Fruit fly (Drosophila melanogaster) whole organism, wandering third instar larva: ENCODE results near the gene GV1.
A peak's percentile ranks its signal among the peaks of the same experiment; 100 is the strongest.

ENCODE experiments used
- Abd-B ChIP-seq: fragments of >200 bp; optimal IDR thresholded peaks from 2 replicates; lab custom pipeline; 2017; ENCODE audit warnings: missing biosample characterization, missing genetic modification characterization
- CG32264 ChIP-seq: fragments of 200-800 bp; sonication (Bioruptor generic); optimal IDR thresholded peaks from 2 replicates; lab custom pipeline; 2016; ENCODE audit warnings: missing biosample characterization, missing genetic modification characterization
- CG9705 ChIP-seq: fragments of 200-800 bp; sonication (Bioruptor generic); optimal IDR thresholded peaks from 2 replicates; lab custom pipeline; 2018; ENCODE audit warnings: missing biosample characterization, mild to moderate bottlenecking, missing genetic modification characterization
- CrebA ChIP-seq: fragments of 200-800 bp; sonication (Bioruptor generic); optimal IDR thresholded peaks from 2 replicates; lab custom pipeline; 2016; ENCODE audit warnings: missing biosample characterization, mild to moderate bottlenecking, missing genetic modification characterization, borderline replicate concordance
- Dfd ChIP-seq: fragments of >200 bp; optimal IDR thresholded peaks from 2 replicates; lab custom pipeline; 2017; ENCODE audit warnings: missing biosample characterization, missing genetic modification characterization
- Dif ChIP-seq: fragments of 200-275, 200-300 bp; sonication (Bioruptor generic); optimal IDR thresholded peaks from 2 replicates; lab custom pipeline; 2018; ENCODE audit warnings: missing biosample characterization, missing genetic modification characterization; ENCODE audit not compliant: partially characterized antibody
- GATAd ChIP-seq: sonication (Bioruptor generic); optimal IDR thresholded peaks from 2 replicates; lab custom pipeline; 2016; ENCODE audit warnings: missing biosample characterization, missing genetic modification characterization
- HLH106 ChIP-seq: fragments of 200-800 bp; optimal IDR thresholded peaks from 3 replicates; lab custom pipeline; 2019; ENCODE audit warnings: missing biosample characterization, mild to moderate bottlenecking, missing genetic modification characterization, moderate library complexity
- Hnf4 ChIP-seq: fragments of 200-800 bp; sonication (Bioruptor generic); optimal IDR thresholded peaks from 2 replicates; lab custom pipeline; 2016; ENCODE audit warnings: missing biosample characterization, mild to moderate bottlenecking, missing genetic modification characterization
- Hr78 ChIP-seq: fragments of >200 bp; optimal IDR thresholded peaks from 2 replicates; lab custom pipeline; 2017; ENCODE audit warnings: missing biosample characterization, missing genetic modification characterization
- Hr83 ChIP-seq: fragments of 200-300 bp; sonication (Bioruptor generic); optimal IDR thresholded peaks from 2 replicates; lab custom pipeline; 2016; ENCODE audit warnings: missing biosample characterization, mild to moderate bottlenecking, missing genetic modification characterization, moderate library complexity; ENCODE audit not compliant: poor library complexity, severe bottlenecking
- Mio ChIP-seq: sonication (Bioruptor generic); optimal IDR thresholded peaks from 2 replicates; lab custom pipeline; 2016; ENCODE audit warnings: missing biosample characterization, missing genetic modification characterization
- Myc ChIP-seq: fragments of >200 bp; optimal IDR thresholded peaks from 2 replicates; lab custom pipeline; 2017
- OdsH ChIP-seq: fragments of 200-800 bp; sonication (Bioruptor generic); optimal IDR thresholded peaks from 2 replicates; lab custom pipeline; 2016; ENCODE audit warnings: missing biosample characterization, mild to moderate bottlenecking, missing genetic modification characterization
- Rel ChIP-seq, 2 experiments: fragments of 200-800 bp; sonication (Bioruptor generic) in 1 of 2; optimal IDR thresholded peaks; 2 replicates in 1 of 2; 3 replicates in 1 of 2; lab custom pipeline; 2016 to 2019; ENCODE audit warnings: mild to moderate bottlenecking in 2 of 2, missing biosample characterization in 2 of 2, missing genetic modification characterization in 2 of 2, moderate library complexity in 1 of 2
- Sp1 ChIP-seq: fragments of 200-800 bp; sonication (Bioruptor generic); optimal IDR thresholded peaks from 3 replicates; lab custom pipeline; 2019; ENCODE audit warnings: missing biosample characterization, mild to moderate bottlenecking, missing genetic modification characterization, moderate library complexity
- Vsx2 ChIP-seq: fragments of 200-300, 225-300 bp; sonication (Bioruptor generic); optimal IDR thresholded peaks from 2 replicates; lab custom pipeline; 2018; ENCODE audit warnings: missing biosample characterization, missing genetic modification characterization; ENCODE audit not compliant: partially characterized antibody
- br ChIP-seq: fragments of 200-800 bp; sonication (Bioruptor generic); optimal IDR thresholded peaks from 2 replicates; lab custom pipeline; 2016; ENCODE audit warnings: missing biosample characterization, missing genetic modification characterization
- brk ChIP-seq: fragments of 200-800 bp; sonication (Bioruptor generic); optimal IDR thresholded peaks from 2 replicates; lab custom pipeline; 2016; ENCODE audit warnings: missing biosample characterization, mild to moderate bottlenecking, missing genetic modification characterization
- dl ChIP-seq, 2 experiments: fragments of 175-275, 200-275 bp in 1 of 2; fragments of 200-275 bp in 1 of 2; sonication (Bioruptor generic); optimal IDR thresholded peaks; lab custom pipeline; 2018; ENCODE audit warnings: mild to moderate bottlenecking in 2 of 2, missing biosample characterization in 2 of 2, missing genetic modification characterization in 2 of 2, moderate library complexity in 2 of 2; ENCODE audit not compliant: partially characterized antibody in 2 of 2, insufficient read depth in 1 of 2
- dmrt93B ChIP-seq: fragments of 200-800 bp; sonication (Bioruptor generic); optimal IDR thresholded peaks from 2 replicates; lab custom pipeline; 2018; ENCODE audit warnings: missing biosample characterization, mild to moderate bottlenecking, missing genetic modification characterization
- dsf ChIP-seq: sonication (Bioruptor generic); optimal IDR thresholded peaks from 2 replicates; lab custom pipeline; 2016; ENCODE audit warnings: missing biosample characterization, missing genetic modification characterization, borderline replicate concordance
- ey ChIP-seq: fragments of 200-800 bp; sonication (Bioruptor generic); optimal IDR thresholded peaks from 2 replicates; lab custom pipeline; 2016; ENCODE audit warnings: missing biosample characterization, missing genetic modification characterization
- foxo ChIP-seq, 2 experiments: fragments of 200-800 bp; sonication (Bioruptor generic); optimal IDR thresholded peaks; 2 replicates in 1 of 2; 3 replicates in 1 of 2; lab custom pipeline; 2016 to 2017; ENCODE audit warnings: missing biosample characterization in 2 of 2, missing genetic modification characterization in 2 of 2
- fru ChIP-seq: fragments of 200-800 bp; sonication (Bioruptor generic); optimal IDR thresholded peaks from 3 replicates; lab custom pipeline; 2016; ENCODE audit warnings: missing biosample characterization, mild to moderate bottlenecking, missing genetic modification characterization
- h ChIP-seq: fragments of 200-800 bp; sonication (Bioruptor generic); optimal IDR thresholded peaks from 3 replicates; lab custom pipeline; 2016; ENCODE audit warnings: missing biosample characterization, mild to moderate bottlenecking, missing genetic modification characterization
- jim ChIP-seq: fragments of 175-275, 200-325 bp; sonication (Bioruptor generic); optimal IDR thresholded peaks from 2 replicates; lab custom pipeline; 2016; ENCODE audit warnings: missing biosample characterization, mild to moderate bottlenecking, missing genetic modification characterization
- lola ChIP-seq: fragments of >200 bp; optimal IDR thresholded peaks from 2 replicates; lab custom pipeline; 2017; ENCODE audit warnings: missing biosample characterization, missing genetic modification characterization
- pan ChIP-seq: fragments of >200 bp; optimal IDR thresholded peaks from 2 replicates; lab custom pipeline; 2017
- psq ChIP-seq: fragments of 200-800 bp; sonication (Bioruptor generic); optimal IDR thresholded peaks from 3 replicates; lab custom pipeline; 2017; ENCODE audit warnings: missing biosample characterization, mild to moderate bottlenecking, missing genetic modification characterization, moderate library complexity
- rgr ChIP-seq: fragments of 200-800 bp; sonication (Bioruptor generic); optimal IDR thresholded peaks from 3 replicates; lab custom pipeline; 2016; ENCODE audit warnings: missing biosample characterization, mild to moderate bottlenecking, missing genetic modification characterization
- sage ChIP-seq: fragments of 200-800 bp; sonication (Bioruptor generic); optimal IDR thresholded peaks from 2 replicates; lab custom pipeline; 2016; ENCODE audit warnings: missing biosample characterization, mild to moderate bottlenecking, missing genetic modification characterization
- sv ChIP-seq: fragments of 200-800 bp; sonication (Bioruptor generic); optimal IDR thresholded peaks from 3 replicates; lab custom pipeline; 2016; ENCODE audit warnings: missing biosample characterization, missing genetic modification characterization
- tai ChIP-seq: sonication (Bioruptor generic); optimal IDR thresholded peaks from 2 replicates; lab custom pipeline; 2016; ENCODE audit warnings: missing biosample characterization, missing genetic modification characterization
- usp ChIP-seq: fragments of >200 bp; optimal IDR thresholded peaks from 2 replicates; lab custom pipeline; 2017; ENCODE audit warnings: missing biosample characterization, missing genetic modification characterization
- woc ChIP-seq: sonication (Bioruptor generic); optimal IDR thresholded peaks from 2 replicates; lab custom pipeline; 2016; ENCODE audit warnings: missing biosample characterization, mild to moderate bottlenecking, missing genetic modification characterization

Gene GV1

DNA sequence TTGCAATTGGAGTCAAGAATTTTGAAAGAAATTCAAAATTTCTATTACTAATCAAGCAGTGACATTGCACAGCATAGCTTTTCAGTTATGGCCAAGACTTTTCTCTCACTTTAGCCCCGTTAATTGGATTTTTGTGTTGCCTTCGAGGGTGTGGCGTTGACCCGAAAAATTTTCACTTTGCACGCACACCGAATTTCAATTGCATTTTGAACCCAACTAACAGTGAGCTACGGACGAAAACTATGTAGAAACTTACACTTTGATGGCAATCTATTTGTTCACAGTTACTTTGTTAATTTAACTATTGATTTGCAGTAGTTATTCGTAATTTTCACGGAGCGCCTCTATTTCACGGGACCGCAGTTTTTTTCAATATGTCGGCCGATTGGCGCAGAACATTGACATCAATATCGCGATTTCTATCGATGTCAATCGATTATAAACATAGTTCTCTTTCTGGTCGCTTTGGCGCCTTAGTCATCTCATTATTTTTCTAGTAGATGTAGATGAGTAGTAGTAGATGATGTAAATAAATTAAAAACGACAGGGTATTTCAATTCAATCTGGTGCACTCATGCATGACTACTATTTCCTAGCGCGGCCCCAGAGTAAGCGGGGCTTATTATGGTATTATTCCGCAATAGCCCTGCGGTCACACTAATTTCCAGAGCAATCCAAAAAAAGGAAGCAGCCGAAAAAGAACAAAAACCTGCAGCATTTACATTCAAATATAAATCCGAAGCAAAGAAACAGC, 15.3 kb upstream of the GV1 start, which contains the start of the genes alpha-Spec, dlt and Cdc37:
TSS of gene alpha-Spec (minus strand) at position 386 of the 754 bp plus-strand sequence.
TSS of gene dlt (minus strand) at position 386 of the 754 bp plus-strand sequence.
TSS of gene Cdc37 (plus strand) at position 450 of the 754 bp plus-strand sequence.
- TF ChIP-seq Rel (GFP tag; optimal IDR thresholded peaks at IDR 0.05; lab: Kevin White, UChicago) (no peak), Rel (tag; optimal IDR thresholded peaks at IDR 0.05; lab: Kevin White, UChicago) (peak; percentile 53), tai (GFP tag; lab: Kevin White, UChicago) (no peak), psq (GFP tag; lab: Kevin White, UChicago) (peak; percentile 2), Sp1 (GFP tag; lab: Kevin White, UChicago) (peak; percentile 21), rgr (GFP tag; lab: Kevin White, UChicago) (peak; percentile 20), OdsH (GFP tag; lab: Kevin White, UChicago) (peak; percentile 31), HLH106 (peak; percentile 44), CG9705 (GFP tag; lab: Kevin White, UChicago) (peak; percentile 44), pan (lab: Kevin White, UChicago) (no peak), h (no peak), br (GFP tag; lab: Kevin White, UChicago) (peak; percentile 35)
- TF ChIP-seq, all 38 proteins: peak for 8

DNA sequence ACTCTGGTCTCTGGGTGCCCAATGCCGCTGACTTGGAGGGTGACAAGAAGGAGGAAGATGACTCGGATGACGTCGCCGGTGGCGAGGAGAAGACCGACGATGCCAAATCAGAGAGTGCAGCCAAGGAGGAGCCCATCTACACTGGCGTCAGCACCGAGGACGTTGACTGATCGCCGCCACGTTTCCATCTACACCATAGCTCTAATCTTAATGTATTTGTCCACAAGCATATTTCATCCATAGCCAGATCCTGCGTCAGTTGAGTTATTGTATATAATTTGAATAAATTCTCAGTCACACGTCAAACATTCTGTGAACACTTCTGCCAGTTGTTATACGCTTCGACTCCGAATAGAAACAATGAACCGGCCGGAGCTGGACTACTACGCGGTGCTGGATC, 13.4 kb upstream of the GV1 start, which contains the start of gene CG12020:
TSS of gene CG12020 (plus strand) at position 301 of the 400 bp plus-strand sequence.
- TF ChIP-seq Dfd (no peak), Myc (lab: Kevin White, UChicago) (no peak), Dif (GFP tag; lab: Kevin White, UChicago) (no peak), dsf (GFP tag; lab: Kevin White, UChicago) (no peak), foxo (GFP tag; optimal IDR thresholded peaks at IDR 0.05; lab: Kevin White, UChicago) (no peak)

DNA sequence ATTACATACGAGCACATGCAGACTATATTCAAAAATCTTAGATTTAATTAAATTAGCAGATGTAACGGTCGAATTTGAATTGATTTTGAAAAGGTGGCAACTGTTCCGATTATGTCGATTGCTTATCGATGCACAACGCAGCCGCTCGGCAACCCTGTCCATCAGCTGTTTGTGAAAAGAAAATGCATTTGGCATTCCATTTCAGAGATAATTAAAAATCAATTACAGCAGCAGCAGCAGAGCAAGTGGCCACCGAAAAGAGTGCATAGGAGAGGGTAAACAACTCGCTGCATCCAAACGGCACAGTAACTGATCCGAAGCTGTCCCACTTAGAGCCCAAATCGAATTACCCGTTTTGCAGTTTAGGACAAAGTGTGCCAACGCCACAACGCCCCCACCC, 11.7 kb upstream of the GV1 start, which contains the start of gene Patj:
TSS of gene Patj (plus strand) at position 155 of the 400 bp plus-strand sequence.
- TF ChIP-seq jim (GFP tag; lab: Kevin White, UChicago) = no peak
- TF ChIP-seq HLH106 = no peak
- TF ChIP-seq, all 38 proteins: peak for 0

DNA sequence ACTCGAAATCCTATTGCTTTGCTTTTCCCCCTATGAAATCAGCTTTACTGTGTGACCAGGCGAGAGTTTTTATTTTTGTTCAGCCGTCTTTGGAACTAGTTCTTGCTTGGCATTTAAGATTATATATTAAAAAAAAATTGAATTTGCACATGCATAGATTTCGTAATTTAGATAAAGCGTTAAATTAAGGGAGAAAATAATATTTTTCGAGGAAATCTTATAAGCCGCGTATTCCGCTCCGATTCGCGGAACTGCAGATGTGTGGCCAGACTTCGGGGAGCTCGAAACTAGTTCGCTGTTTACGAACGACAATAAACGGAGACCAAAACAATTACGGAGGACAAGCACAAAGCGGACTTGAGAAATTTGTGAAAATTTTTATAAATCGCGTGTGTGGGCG, 7.6 kb upstream of the GV1 start, which contains the start of the genes JTBR and CG42676:
TSS of gene JTBR (minus strand) at position 55 of the 400 bp plus-strand sequence.
TSS of gene CG42676 (plus strand) at position 306 of the 400 bp plus-strand sequence.
- TF ChIP-seq HLH106 = peak; percentile 6
- TF ChIP-seq Rel (GFP tag; optimal IDR thresholded peaks at IDR 0.05; lab: Kevin White, UChicago) = no peak
- TF ChIP-seq Rel (tag; optimal IDR thresholded peaks at IDR 0.05; lab: Kevin White, UChicago) = peak; percentile 64
- TF ChIP-seq h = no peak
- TF ChIP-seq tai (GFP tag; lab: Kevin White, UChicago) = no peak
- peak; percentile 99 for TF ChIP-seq psq (GFP tag; lab: Kevin White, UChicago)

DNA sequence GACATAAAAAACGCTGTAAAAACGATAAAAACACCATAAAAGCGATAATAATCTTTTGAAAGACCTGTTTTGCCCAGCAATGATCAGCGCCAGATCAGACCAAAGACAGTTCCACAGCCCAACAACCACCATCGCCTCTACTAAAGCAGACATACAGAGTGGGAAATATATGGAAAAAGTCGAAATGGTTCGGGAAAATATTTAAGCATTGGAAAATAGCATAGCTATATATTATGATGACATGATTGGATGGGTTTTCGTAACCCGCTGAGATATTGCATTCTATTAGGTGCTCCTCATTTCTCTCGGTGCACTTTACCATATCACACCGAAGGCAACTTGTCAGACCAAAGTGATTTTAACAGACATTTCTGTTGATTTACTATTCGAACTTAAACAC, 1.8 kb upstream of the GV1 start:
- TF ChIP-seq sage (GFP tag; lab: Kevin White, UChicago) (no peak), lola (GFP tag; lab: Kevin White, UChicago) (no peak), brk (GFP tag; lab: Kevin White, UChicago) (no peak), CrebA (GFP tag; lab: Kevin White, UChicago) (no peak), Hr83 (GFP tag; lab: Kevin White, UChicago) (no peak), Sp1 (GFP tag; lab: Kevin White, UChicago) (peak; percentile 34), Dif (GFP tag; lab: Kevin White, UChicago) (no peak), br (GFP tag; lab: Kevin White, UChicago) (peak; percentile 71), CG32264 (GFP tag; lab: Kevin White, UChicago) (no peak), Rel (GFP tag; optimal IDR thresholded peaks at IDR 0.05; lab: Kevin White, UChicago) (no peak), Rel (tag; optimal IDR thresholded peaks at IDR 0.05; lab: Kevin White, UChicago) (no peak), fru (GFP tag; lab: Kevin White, UChicago) (no peak), usp (GFP tag; lab: Kevin White, UChicago) (no peak), dmrt93B (GFP tag; lab: Kevin White, UChicago) (no peak), pan (lab: Kevin White, UChicago) (no peak), foxo (GFP tag; optimal IDR thresholded peaks at IDR 0.05; lab: Kevin White, UChicago) (peak in 1 of 2 experiments; percentile 71), dsf (GFP tag; lab: Kevin White, UChicago) (no peak), Myc (lab: Kevin White, UChicago) (no peak), sv (GFP tag; lab: Kevin White, UChicago) (peak; percentile 90), ey (peak; percentile 52), h (peak; percentile 77), dl (GFP tag; optimal IDR thresholded peaks at IDR 0.05; lab: Kevin White, UChicago; ENCODE audit: insufficient read depth in 1 of 2, partially characterized antibody in 2 of 2) (no peak), GATAd (no peak), woc (GFP tag; lab: Kevin White, UChicago) (peak; percentile 34), Dfd (no peak), Hnf4 (no peak), rgr (GFP tag; lab: Kevin White, UChicago) (peak; percentile 70), Abd-B (GFP tag; lab: Kevin White, UChicago) (no peak), Vsx2 (GFP tag; lab: Kevin White, UChicago) (no peak), psq (GFP tag; lab: Kevin White, UChicago) (peak; percentile 34), HLH106 (peak; percentile 52), Mio (GFP tag; lab: Kevin White, UChicago) (no peak), Hr78 (GFP tag; lab: Kevin White, UChicago) (no peak)
